Worm (Caenorhabditis elegans): ENCODE measurements around the gene ptc-3.

ce11 chrII:2885518-2886449 lies 33.4 kb upstream of the ptc-3 start:
- TF ChIP-seq F37B4.10 (GFP tag; IDR thresholded peaks at IDR 0.05) (no peak), hlh-26 (GFP tag; conservative IDR thresholded peaks at IDR 0.05) (no peak), mxl-1 (tag; optimal IDR thresholded peaks at IDR 0.05) (no peak), snpc-4 (GFP tag; optimal IDR thresholded peaks at IDR 0.05) (no peak), snpc-4 (tag; optimal IDR thresholded peaks at IDR 0.05) (no peak), ama-1 (optimal IDR thresholded peaks at IDR 0.05) (no peak), ama-1 (GFP tag; optimal IDR thresholded peaks at IDR 0.05) (no peak), madf-10 (tag; optimal IDR thresholded peaks at IDR 0.05) (no peak), lin-54 (GFP tag; optimal IDR thresholded peaks at IDR 0.05) (no peak)
